Worm (Caenorhabditis elegans) whole organism, L1 larva: Measurements from ENCODE around the gene T19C9.10.
A peak's percentile ranks its signal among the peaks of the same experiment; 100 is the strongest.

Source experiments
- C04F5.9 ChIP-seq: sonication (generic microtip); optimal IDR thresholded peaks from 2 replicates; lab custom pipeline; 2016; ENCODE audit warnings: missing genetic modification characterization, missing compliant biosample characterization
- C34B4.2 ChIP-seq: sonication (generic microtip); optimal IDR thresholded peaks from 2 replicates; lab custom pipeline; 2017; ENCODE audit warnings: mild to moderate bottlenecking, missing genetic modification characterization, missing compliant biosample characterization
- Y116A8C.19 ChIP-seq: sonication (generic microtip); optimal IDR thresholded peaks from 2 replicates; lab custom pipeline; 2016; ENCODE audit warnings: missing compliant biosample characterization, missing genetic modification characterization, borderline replicate concordance
- aha-1 ChIP-seq: fragments of 150-350 bp; optimal IDR thresholded peaks from 2 replicates; lab custom pipeline; 2014; ENCODE audit warnings: missing biosample characterization, missing genetic modification characterization
- alr-1 ChIP-seq: fragments of 200-800 bp; sonication (Bioruptor generic); optimal IDR thresholded peaks from 2 replicates; lab custom pipeline; 2018; ENCODE audit warnings: borderline replicate concordance, mild to moderate bottlenecking, missing genetic modification characterization, missing compliant biosample characterization
- ama-1 ChIP-seq: fragments of 150-350 bp; optimal IDR thresholded peaks from 2 replicates; lab custom pipeline; 2014
- ceh-63 ChIP-seq: fragments of 200-800 bp; sonication (Bioruptor generic); optimal IDR thresholded peaks from 2 replicates; lab custom pipeline; 2018; ENCODE audit warnings: mild to moderate bottlenecking, missing genetic modification characterization, missing compliant biosample characterization
- ceh-8 ChIP-seq: fragments of 200-800 bp; sonication (Bioruptor generic); optimal IDR thresholded peaks from 2 replicates; lab custom pipeline; 2018; ENCODE audit warnings: mild to moderate bottlenecking, missing genetic modification characterization, moderate library complexity, missing compliant biosample characterization
- ceh-88 ChIP-seq: fragments of 200-800 bp; sonication (Bioruptor generic); IDR thresholded peaks from 2 replicates; pipeline ENCODE4 v1.3.6; 2022; ENCODE audit warnings: missing genetic modification characterization, missing compliant biosample characterization
- dpl-1 ChIP-seq, 3 experiments: fragments of 150-350 bp in 2 of 3; sonication (generic microtip) in 1 of 3; optimal IDR thresholded peaks; 2 replicates each; lab custom pipeline; 2014 to 2017; ENCODE audit warnings: missing biosample characterization in 3 of 3, missing genetic modification characterization in 3 of 3, missing genetic modification reagents in 3 of 3
- dsc-1 ChIP-seq: sonication (generic microtip); optimal IDR thresholded peaks from 2 replicates; lab custom pipeline; 2016; ENCODE audit warnings: mild to moderate bottlenecking, missing genetic modification characterization, missing compliant biosample characterization
- efl-1 ChIP-seq, 4 experiments: fragments of 150-350 bp; optimal IDR thresholded peaks in 3 of 4; peaks in 1 of 4; 1 replicate in 1 of 4; 2 replicates in 3 of 4; lab custom pipeline; 2014; ENCODE audit warnings: missing biosample characterization in 2 of 4, missing genetic modification characterization in 2 of 4, missing genetic modification reagents in 2 of 4
- efl-3 ChIP-seq: fragments of 200-800 bp; sonication (Bioruptor generic); optimal IDR thresholded peaks from 2 replicates; lab custom pipeline; 2018; ENCODE audit warnings: mild to moderate bottlenecking, missing genetic modification characterization, missing compliant biosample characterization
- ets-5 ChIP-seq: fragments of 200-800 bp; sonication (Bioruptor generic); IDR thresholded peaks from 2 replicates; pipeline ENCODE4 v1.3.6; 2022; ENCODE audit warnings: missing genetic modification characterization, missing compliant biosample characterization
- fkh-10 ChIP-seq: sonication (generic microtip); optimal IDR thresholded peaks from 2 replicates; lab custom pipeline; 2017; ENCODE audit warnings: missing biosample characterization, missing genetic modification reagents, missing genetic modification characterization
- fkh-4 ChIP-seq: sonication (generic microtip); optimal IDR thresholded peaks from 2 replicates; lab custom pipeline; 2016; ENCODE audit warnings: missing compliant biosample characterization, missing genetic modification characterization, borderline replicate concordance
- hlh-17 ChIP-seq: fragments of 200-800 bp; sonication (Bioruptor generic); optimal IDR thresholded peaks from 2 replicates; lab custom pipeline; 2018; ENCODE audit warnings: missing genetic modification characterization, mild to moderate bottlenecking, missing compliant biosample characterization, moderate library complexity, borderline replicate concordance
- hlh-4 ChIP-seq: sonication (generic microtip); optimal IDR thresholded peaks from 2 replicates; lab custom pipeline; 2016; ENCODE audit warnings: mild to moderate bottlenecking, missing genetic modification characterization, missing compliant biosample characterization
- hpl-2 ChIP-seq: fragments of 150-350 bp; optimal IDR thresholded peaks from 2 replicates; lab custom pipeline; 2014; ENCODE audit warnings: missing biosample characterization, missing genetic modification reagents, missing genetic modification characterization
- irx-1 ChIP-seq: sonication (generic microtip); optimal IDR thresholded peaks from 2 replicates; lab custom pipeline; 2016; ENCODE audit warnings: missing genetic modification characterization, missing compliant biosample characterization
- isw-1 ChIP-seq: fragments of 200-800 bp; sonication (Bioruptor generic); IDR thresholded peaks from 2 replicates; pipeline ENCODE4 v1.3.6; 2022; ENCODE audit warnings: missing genetic modification characterization, missing compliant biosample characterization
- jun-1 ChIP-seq: fragments of 150-350 bp; optimal IDR thresholded peaks from 2 replicates; lab custom pipeline; 2014; ENCODE audit warnings: missing biosample characterization, missing genetic modification reagents, missing genetic modification characterization
- lin-14 ChIP-seq: fragments of 200-800 bp; sonication (Bioruptor generic); optimal IDR thresholded peaks from 2 replicates; lab custom pipeline; 2018; ENCODE audit warnings: mild to moderate bottlenecking, missing genetic modification characterization, moderate library complexity, missing compliant biosample characterization
- lin-15B ChIP-seq: fragments of 150-350 bp; sonication (generic microtip); optimal IDR thresholded peaks from 3 replicates; lab custom pipeline; 2014; ENCODE audit warnings: missing biosample characterization, missing genetic modification characterization
- mef-2 ChIP-seq: fragments of 150-350 bp; optimal IDR thresholded peaks from 2 replicates; lab custom pipeline; 2014; ENCODE audit warnings: missing biosample characterization, missing genetic modification characterization
- mep-1 ChIP-seq: fragments of 150-350 bp; optimal IDR thresholded peaks from 2 replicates; lab custom pipeline; 2014; ENCODE audit warnings: missing biosample characterization, missing genetic modification characterization
- nhr-19 ChIP-seq: fragments of 200-800 bp; sonication (Bioruptor generic); conservative IDR thresholded peaks from 2 replicates; pipeline ENCODE4 v1.3.6; 2022; ENCODE audit warnings: missing genetic modification characterization, missing compliant biosample characterization
- nhr-237 ChIP-seq: fragments of 150-350 bp; optimal IDR thresholded peaks from 2 replicates; lab custom pipeline; 2014; ENCODE audit warnings: missing biosample characterization, missing genetic modification characterization
- nhr-76 ChIP-seq: sonication (generic microtip); optimal IDR thresholded peaks from 2 replicates; lab custom pipeline; 2017; ENCODE audit warnings: missing biosample characterization, missing genetic modification characterization
- nhr-77 ChIP-seq: fragments of 150-350 bp; optimal IDR thresholded peaks from 2 replicates; lab custom pipeline; 2014; ENCODE audit warnings: missing biosample characterization, missing genetic modification characterization
- nhr-85 ChIP-seq: sonication (generic microtip); peaks from one replicate; lab custom pipeline; 2016; ENCODE audit warnings: missing genetic modification characterization, inconsistent platforms, missing compliant biosample characterization
- pag-3 ChIP-seq: sonication (generic microtip); optimal IDR thresholded peaks from 2 replicates; lab custom pipeline; 2017; ENCODE audit warnings: missing genetic modification characterization, mild to moderate bottlenecking, missing compliant biosample characterization, antibody characterized with exemption, borderline replicate concordance; ENCODE audit not compliant: insufficient read depth
- pax-3 ChIP-seq: fragments of 200-800 bp; sonication (Bioruptor generic); optimal IDR thresholded peaks from 2 replicates; lab custom pipeline; 2018; ENCODE audit warnings: mild to moderate bottlenecking, missing genetic modification characterization, moderate library complexity, missing compliant biosample characterization
- snpc-4 ChIP-seq: fragments of 150-350 bp; optimal IDR thresholded peaks from 2 replicates; lab custom pipeline; 2014; ENCODE audit warnings: missing biosample characterization, missing genetic modification characterization
- snu-23 ChIP-seq: sonication (generic microtip); optimal IDR thresholded peaks from 2 replicates; lab custom pipeline; 2016; ENCODE audit warnings: missing genetic modification characterization, missing compliant biosample characterization
- sptf-1 ChIP-seq: fragments of 150-350 bp; optimal IDR thresholded peaks from 2 replicates; lab custom pipeline; 2014; ENCODE audit warnings: missing biosample characterization, missing genetic modification characterization
- sup-37 ChIP-seq: fragments of 200-800 bp; sonication (Bioruptor generic); optimal IDR thresholded peaks from 2 replicates; lab custom pipeline; 2018; ENCODE audit warnings: mild to moderate bottlenecking, missing genetic modification characterization, missing compliant biosample characterization
- unc-130 ChIP-seq: fragments of 150-350 bp; optimal IDR thresholded peaks from 2 replicates; lab custom pipeline; 2017; ENCODE audit warnings: missing biosample characterization, missing genetic modification characterization, inconsistent platforms
- unc-30 ChIP-seq: sonication (generic microtip); optimal IDR thresholded peaks from 2 replicates; lab custom pipeline; 2017; ENCODE audit warnings: missing biosample characterization, missing genetic modification characterization
- unc-86 ChIP-seq: sonication (generic microtip); optimal IDR thresholded peaks from 2 replicates; lab custom pipeline; 2016; ENCODE audit warnings: missing genetic modification characterization, missing compliant biosample characterization
- unc-98 ChIP-seq: fragments of 200-800 bp; sonication (Bioruptor generic); IDR thresholded peaks from 2 replicates; pipeline ENCODE4 v1.3.6; 2022; ENCODE audit warnings: missing genetic modification characterization, missing compliant biosample characterization
- xbp-1 ChIP-seq: sonication (generic microtip); optimal IDR thresholded peaks from 2 replicates; lab custom pipeline; 2016; ENCODE audit warnings: missing genetic modification characterization, missing compliant biosample characterization
- ztf-4 ChIP-seq: fragments of 150-350 bp; optimal IDR thresholded peaks from 2 replicates; lab custom pipeline; 2014; ENCODE audit warnings: missing biosample characterization, missing genetic modification characterization

T19C9.10 gene

ce11 chrV:17217690-17218089 is 18.7 kb upstream of the T19C9.10 start, which contains the start of gene srbc-62:
Gene srbc-62 (plus strand): TSS chrV:17217990.
- no peak for TF ChIP-seq nhr-77 (tag; lab: Kevin White, UChicago)
- TF ChIP-seq nhr-237 (tag; lab: Kevin White, UChicago): no peak
- TF ChIP-seq snpc-4 (tag; lab: Kevin White, UChicago): no peak
- no peak for TF ChIP-seq ceh-8 (GFP tag; lab: Kevin White, UChicago)
- no peak for TF ChIP-seq Y116A8C.19 (tag; lab: Kevin White, UChicago)
- TF ChIP-seq irx-1 (tag; lab: Kevin White, UChicago): no peak
- no peak for TF ChIP-seq dpl-1 (GFP tag; optimal IDR thresholded peaks at IDR 0.05; lab: Kevin White, UChicago)
- no peak for TF ChIP-seq hpl-2
- TF ChIP-seq, all 84 proteins: peak for 0

DNA sequence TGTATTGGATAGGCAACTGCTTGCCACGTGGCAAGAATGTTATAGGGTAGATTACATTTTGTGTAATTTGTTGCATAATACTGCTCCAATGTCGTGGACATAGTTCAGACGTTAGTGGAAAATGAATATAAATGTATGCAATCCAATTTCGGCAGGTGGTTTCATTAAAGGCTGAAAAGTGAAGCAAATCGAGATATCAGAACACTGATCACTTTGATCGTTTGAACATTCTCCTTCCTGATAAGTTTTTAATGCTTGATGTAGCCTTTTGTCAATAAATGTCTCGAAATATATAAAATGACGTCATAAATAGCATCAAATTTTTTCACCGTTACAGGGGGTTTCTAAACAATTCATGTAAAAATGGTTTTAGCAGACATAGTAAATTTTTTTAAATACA is 16.0 kb upstream of the T19C9.10 start, which contains the start of gene srh-109:
TSS of gene srh-109 (minus strand) at position 101 of the 400 bp plus-strand sequence.
- TF ChIP-seq unc-86: no peak
- TF ChIP-seq, all 84 proteins: peak for 0

- TF ChIP-seq irx-1 (tag; lab: Kevin White, UChicago): no peak
- no peak for TF ChIP-seq xbp-1 (tag; lab: Kevin White, UChicago)
- no peak for TF ChIP-seq mep-1 (tag; lab: Kevin White, UChicago)
- no peak for TF ChIP-seq dpl-1 (GFP tag; optimal IDR thresholded peaks at IDR 0.05; lab: Kevin White, UChicago)
- TF ChIP-seq nhr-19: no peak
- TF ChIP-seq hlh-4 (tag; lab: Kevin White, UChicago): no peak
- TF ChIP-seq ets-5 (GFP tag; lab: Robert Waterston, UW): no peak
- no peak for TF ChIP-seq lin-14 (GFP tag; lab: Kevin White, UChicago)
- no peak for TF ChIP-seq unc-98 (GFP tag; lab: Robert Waterston, UW)
- no peak for TF ChIP-seq C04F5.9 (tag; lab: Kevin White, UChicago)
- no peak for TF ChIP-seq nhr-85
- TF ChIP-seq unc-30 (tag; lab: Kevin White, UChicago): no peak
- no peak for TF ChIP-seq alr-1 (tag; lab: Kevin White, UChicago)
- no peak for TF ChIP-seq fkh-4 (tag; lab: Kevin White, UChicago)
- no peak for TF ChIP-seq unc-86
- no peak for TF ChIP-seq dsc-1 (tag; lab: Kevin White, UChicago)
- no peak for TF ChIP-seq sptf-1 (tag; lab: Kevin White, UChicago)
- no peak for TF ChIP-seq lin-15B (tag; lab: Kevin White, UChicago)
- TF ChIP-seq fkh-10 (GFP tag; lab: Kevin White, UChicago): no peak
- TF ChIP-seq pax-3 (tag; lab: Kevin White, UChicago): no peak
Observed at ce11 chrV:17223305-17223704, 13.1 kb upstream of the T19C9.10 start, which contains the start of gene srh-252. Gene srh-252 (minus strand): TSS chrV:17223405.

DNA sequence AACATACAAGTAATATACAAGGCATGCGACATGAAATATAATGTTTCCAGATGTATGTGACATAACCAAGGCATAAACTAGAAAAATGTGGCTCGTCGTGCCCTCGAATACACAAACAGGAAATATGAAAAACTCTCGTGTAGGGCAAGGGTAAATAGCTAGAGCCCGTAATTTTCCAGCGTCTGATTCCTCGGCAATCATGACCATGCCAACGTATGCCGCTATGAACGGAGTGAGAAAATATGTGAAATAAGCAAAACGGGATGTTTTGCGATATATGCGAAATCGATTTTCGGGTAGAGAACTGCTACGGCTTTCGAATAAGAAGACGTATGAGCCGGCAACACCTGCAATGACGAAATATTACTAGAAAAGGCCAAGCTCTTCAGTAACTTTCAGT is 11.0 kb upstream of the T19C9.10 start, which contains the start of gene scl-25:
TSS of gene scl-25 (plus strand) at position 301 of the 400 bp plus-strand sequence.
- TF ChIP-seq unc-130 (tag; lab: Kevin White, UChicago): no peak
- TF ChIP-seq ama-1 (lab: Kevin White, UChicago): no peak
- no peak for TF ChIP-seq efl-1 (optimal IDR thresholded peaks at IDR 0.05; lab: Kevin White, UChicago)
- TF ChIP-seq efl-1 (GFP tag; optimal IDR thresholded peaks at IDR 0.05 in 1 of 2; lab: Kevin White, UChicago): peak in 1 of 2 experiments; percentile 68

ce11 chrV:17226119-17226518 is 10.3 kb upstream of the T19C9.10 start, which contains the start of gene srh-112:
Gene srh-112 (minus strand): TSS chrV:17226219.
- TF ChIP-seq ceh-63 (GFP tag; lab: Kevin White, UChicago) (no peak), unc-130 (tag; lab: Kevin White, UChicago) (no peak), isw-1 (GFP tag; lab: Robert Waterston, UW) (no peak), C34B4.2 (tag; lab: Kevin White, UChicago) (no peak), mep-1 (tag; lab: Kevin White, UChicago) (no peak), jun-1 (no peak), mef-2 (tag; lab: Kevin White, UChicago) (no peak), aha-1 (tag; lab: Kevin White, UChicago) (no peak), pag-3 (tag; lab: Kevin White, UChicago) (no peak), nhr-76 (tag; lab: Kevin White, UChicago) (no peak), fkh-10 (GFP tag; lab: Kevin White, UChicago) (no peak), hlh-17 (GFP tag; lab: Kevin White, UChicago) (no peak), fkh-4 (tag; lab: Kevin White, UChicago) (no peak), efl-3 (GFP tag; lab: Kevin White, UChicago) (no peak), Y116A8C.19 (tag; lab: Kevin White, UChicago) (no peak), sup-37 (no peak), ceh-88 (no peak), ztf-4 (no peak), snu-23 (GFP tag; lab: Kevin White, UChicago) (no peak)
- TF ChIP-seq, all 84 proteins: peak for 0
